Fruit fly (Drosophila melanogaster) whole organism, embryonic: ENCODE data around the gene Svil.

Source experiments
- Asciz ChIP-seq: fragments of 200-800 bp; sonication (Bioruptor generic); optimal IDR thresholded peaks from 2 replicates; lab custom pipeline; 2017; ENCODE audit warnings: missing biosample characterization, mild to moderate bottlenecking, missing genetic modification characterization, missing genetic modification reagents
- BEAF-32 ChIP-seq: fragments of 200-800 bp; sonication (Bioruptor generic); optimal IDR thresholded peaks from 3 replicates; lab custom pipeline; 2017; ENCODE audit warnings: missing biosample characterization, missing genetic modification characterization, mild to moderate bottlenecking, moderate library complexity, missing genetic modification reagents
- C15 ChIP-seq: fragments of 200-800 bp; sonication (Bioruptor generic); IDR thresholded peaks from 3 replicates; pipeline ENCODE4 v1.3.6; 2022; ENCODE audit warnings: missing biosample characterization, missing genetic modification characterization
- CG10321 ChIP-seq: fragments of 200-800 bp; sonication (Bioruptor generic); IDR thresholded peaks from 2 replicates; pipeline ENCODE4 v1.3.6; 2022; ENCODE audit warnings: missing biosample characterization, missing genetic modification characterization
- CG10979 ChIP-seq: fragments of 200-800 bp; sonication (Bioruptor generic); optimal IDR thresholded peaks from 2 replicates; lab custom pipeline; 2018; ENCODE audit warnings: missing biosample characterization, mild to moderate bottlenecking, missing genetic modification characterization, moderate library complexity
- CG12391 ChIP-seq: fragments of 200-800 bp; sonication (Bioruptor generic); optimal IDR thresholded peaks from 3 replicates; lab custom pipeline; 2018; ENCODE audit warnings: missing biosample characterization, mild to moderate bottlenecking, missing genetic modification characterization, moderate library complexity
- CG12659 ChIP-seq: fragments of 200-800 bp; sonication (Bioruptor generic); optimal IDR thresholded peaks from 3 replicates; lab custom pipeline; 2017; ENCODE audit warnings: mild to moderate bottlenecking, missing biosample characterization, missing genetic modification reagents, missing genetic modification characterization
- CG14441 ChIP-seq: fragments of 200-800 bp; sonication (Bioruptor generic); IDR thresholded peaks from 2 replicates; pipeline ENCODE4 v1.3.6; 2022; ENCODE audit warnings: missing biosample characterization, missing genetic modification characterization
- CG14710 ChIP-seq: fragments of 200-800 bp; sonication (Bioruptor generic); optimal IDR thresholded peaks from 3 replicates; lab custom pipeline; 2019; ENCODE audit warnings: missing biosample characterization, mild to moderate bottlenecking, missing genetic modification characterization, moderate library complexity
- CG15269 ChIP-seq: fragments of 200-800 bp; sonication (Bioruptor generic); optimal IDR thresholded peaks from 2 replicates; lab custom pipeline; 2018; ENCODE audit warnings: missing biosample characterization, mild to moderate bottlenecking, missing genetic modification characterization, moderate library complexity
- CG1603 ChIP-seq: fragments of 200-800 bp; sonication (Bioruptor generic); optimal IDR thresholded peaks from 2 replicates; lab custom pipeline; 2019; ENCODE audit warnings: missing biosample characterization, mild to moderate bottlenecking, missing genetic modification characterization, moderate library complexity
- CG16863 ChIP-seq: fragments of 200-800 bp; sonication (Bioruptor generic); optimal IDR thresholded peaks from 3 replicates; lab custom pipeline; 2016; ENCODE audit warnings: missing biosample characterization, missing genetic modification characterization
- CG18011 ChIP-seq: fragments of 200-800 bp; sonication (Bioruptor generic); optimal IDR thresholded peaks from 2 replicates; lab custom pipeline; 2017; ENCODE audit warnings: missing biosample characterization, missing genetic modification characterization, mild to moderate bottlenecking, moderate library complexity, missing genotype
- CG32532 ChIP-seq: fragments of 200-800 bp; sonication (Bioruptor generic); IDR thresholded peaks from 2 replicates; pipeline ENCODE4 v1.3.6; 2022; ENCODE audit warnings: missing biosample characterization, missing genetic modification characterization
- CG3847 ChIP-seq: fragments of 200-800 bp; sonication (Bioruptor generic); IDR thresholded peaks from 2 replicates; pipeline ENCODE4 v1.3.6; 2022; ENCODE audit warnings: missing biosample characterization, missing genetic modification characterization
- CG42726 ChIP-seq: fragments of 200-800 bp; sonication (Bioruptor generic); IDR thresholded peaks from 2 replicates; pipeline ENCODE4 v1.3.6; 2022; ENCODE audit warnings: missing biosample characterization, missing genetic modification characterization; ENCODE audit not compliant: partially characterized antibody
- CG4360 ChIP-seq: fragments of 200-800 bp; sonication (Bioruptor generic); IDR thresholded peaks from 2 replicates; pipeline ENCODE4 v1.3.6; 2022; ENCODE audit warnings: missing biosample characterization, missing genetic modification characterization
- CG4404 ChIP-seq: fragments of 200-800 bp; sonication (Bioruptor generic); IDR thresholded peaks from 2 replicates; pipeline ENCODE4 v1.3.6; 2022; ENCODE audit warnings: missing biosample characterization, missing genetic modification characterization
- CG4424 ChIP-seq: fragments of 200-800 bp; sonication (Bioruptor generic); optimal IDR thresholded peaks from 3 replicates; lab custom pipeline; 2016; ENCODE audit warnings: missing biosample characterization, missing genetic modification characterization
- CG6813 ChIP-seq: fragments of 200-800 bp; sonication (Bioruptor generic); optimal IDR thresholded peaks from 2 replicates; lab custom pipeline; 2017; ENCODE audit warnings: missing biosample characterization, missing genetic modification characterization, mild to moderate bottlenecking, moderate library complexity, missing genetic modification reagents
- CG7271 ChIP-seq: fragments of 200-800 bp; sonication (Bioruptor generic); optimal IDR thresholded peaks from 2 replicates; lab custom pipeline; 2018; ENCODE audit warnings: missing biosample characterization, mild to moderate bottlenecking, missing genetic modification characterization, moderate library complexity
- CG7745 ChIP-seq: fragments of 200-800 bp; sonication (Bioruptor generic); optimal IDR thresholded peaks from 2 replicates; lab custom pipeline; 2018; ENCODE audit warnings: missing biosample characterization, mild to moderate bottlenecking, missing genetic modification characterization, moderate library complexity
- CG8944 ChIP-seq: fragments of 200-800 bp; sonication (Bioruptor generic); optimal IDR thresholded peaks from 3 replicates; lab custom pipeline; 2016; ENCODE audit warnings: missing biosample characterization, missing genetic modification characterization
- HmgD ChIP-seq: fragments of 200-800 bp; sonication (Bioruptor generic); optimal IDR thresholded peaks from 3 replicates; lab custom pipeline; 2016; ENCODE audit warnings: missing biosample characterization, missing genetic modification characterization
- Max ChIP-seq: fragments of 200-800 bp; sonication (Bioruptor generic); optimal IDR thresholded peaks from 2 replicates; lab custom pipeline; 2016; ENCODE audit warnings: missing biosample characterization, mild to moderate bottlenecking, missing genetic modification characterization
- NfI ChIP-seq: fragments of 200-800 bp; sonication (Bioruptor generic); optimal IDR thresholded peaks from 3 replicates; lab custom pipeline; 2018; ENCODE audit warnings: missing biosample characterization, mild to moderate bottlenecking, missing genetic modification characterization, moderate library complexity
- Optix ChIP-seq: fragments of 200-800 bp; sonication (Bioruptor generic); IDR thresholded peaks from 3 replicates; pipeline ENCODE4 v1.3.6; 2022; ENCODE audit warnings: missing biosample characterization, missing genetic modification characterization
- TFAM ChIP-seq: fragments of 200-800 bp; sonication (Bioruptor generic); optimal IDR thresholded peaks from 2 replicates; lab custom pipeline; 2017; ENCODE audit warnings: missing biosample characterization, missing genetic modification characterization, inconsistent platforms
- Taf1 ChIP-seq: fragments of 200-800 bp; sonication (Bioruptor generic); IDR thresholded peaks from 2 replicates; pipeline ENCODE4 v1.3.6; 2022; ENCODE audit warnings: missing biosample characterization, missing genetic modification characterization
- aop ChIP-seq: fragments of 200-800 bp; sonication (Bioruptor generic); IDR thresholded peaks from 2 replicates; pipeline ENCODE4 v1.3.6; 2022; ENCODE audit warnings: missing biosample characterization, missing genetic modification characterization
- ash1 ChIP-seq: fragments of 200-800 bp; sonication (Bioruptor generic); optimal IDR thresholded peaks from 2 replicates; lab custom pipeline; 2018; ENCODE audit warnings: missing biosample characterization, mild to moderate bottlenecking, missing genetic modification characterization
- bcd ChIP-seq: fragments of 200-800 bp; sonication (Bioruptor generic); optimal IDR thresholded peaks from 2 replicates; lab custom pipeline; 2017; ENCODE audit warnings: missing biosample characterization, mild to moderate bottlenecking, missing genetic modification characterization
- bsh ChIP-seq, 2 experiments: fragments of 200-800 bp; sonication (Bioruptor generic); optimal IDR thresholded peaks; 2 replicates each; lab custom pipeline; 2017 to 2018; ENCODE audit warnings: mild to moderate bottlenecking in 2 of 2, missing biosample characterization in 2 of 2, missing genetic modification characterization in 2 of 2, moderate library complexity in 1 of 2
- cato ChIP-seq: fragments of 200-800 bp; sonication (Bioruptor generic); optimal IDR thresholded peaks from 2 replicates; lab custom pipeline; 2016; ENCODE audit warnings: missing biosample characterization, missing genetic modification characterization, borderline replicate concordance
- en ChIP-seq: fragments of 200-800 bp; sonication (Bioruptor generic); optimal IDR thresholded peaks from 2 replicates; lab custom pipeline; 2016; ENCODE audit warnings: missing biosample characterization, missing genetic modification characterization
- eyg ChIP-seq: fragments of 200-800 bp; sonication (Bioruptor generic); optimal IDR thresholded peaks from 3 replicates; lab custom pipeline; 2016; ENCODE audit warnings: missing biosample characterization, missing genetic modification characterization
- fru ChIP-seq: fragments of >200 bp; optimal IDR thresholded peaks from 2 replicates; lab custom pipeline; 2017
- gcm ChIP-seq: fragments of 200-800 bp; sonication (Bioruptor generic); optimal IDR thresholded peaks from 2 replicates; lab custom pipeline; 2019; ENCODE audit warnings: missing biosample characterization, mild to moderate bottlenecking, missing genetic modification characterization, moderate library complexity
- gfzf ChIP-seq: fragments of 200-800 bp; sonication (Bioruptor generic); optimal IDR thresholded peaks from 2 replicates; lab custom pipeline; 2016; ENCODE audit warnings: missing biosample characterization, mild to moderate bottlenecking, missing genetic modification characterization, moderate library complexity
- grau ChIP-seq: fragments of 200-800 bp; optimal IDR thresholded peaks from 3 replicates; lab custom pipeline; 2019; ENCODE audit warnings: missing biosample characterization, mild to moderate bottlenecking, missing genetic modification characterization, moderate library complexity
- lola ChIP-seq, 3 experiments: fragments of >200 bp in 2 of 3; fragments of 200-800 bp in 1 of 3; sonication (Bioruptor generic) in 1 of 3; optimal IDR thresholded peaks; 2 replicates each; lab custom pipeline; 2017 to 2019; ENCODE audit warnings: missing biosample characterization in 3 of 3, missing genetic modification characterization in 3 of 3, mild to moderate bottlenecking in 1 of 3, moderate library complexity in 1 of 3
- luna ChIP-seq: fragments of 200-800 bp; sonication (Bioruptor generic); optimal IDR thresholded peaks from 2 replicates; lab custom pipeline; 2016; ENCODE audit warnings: missing biosample characterization, missing genetic modification characterization
- pnt ChIP-seq: fragments of 200-800 bp; sonication (Bioruptor generic); optimal IDR thresholded peaks from 3 replicates; lab custom pipeline; 2016; ENCODE audit warnings: missing biosample characterization, missing genetic modification characterization
- ranshi ChIP-seq: fragments of 200-800 bp; sonication (Bioruptor generic); IDR thresholded peaks from 2 replicates; pipeline ENCODE4 v1.3.6; 2022; ENCODE audit warnings: missing biosample characterization, missing genetic modification characterization
- salm ChIP-seq: fragments of 200-800 bp; sonication (Bioruptor generic); optimal IDR thresholded peaks from 2 replicates; lab custom pipeline; 2018; ENCODE audit warnings: missing biosample characterization, mild to moderate bottlenecking, missing genetic modification characterization
- sc ChIP-seq, 3 experiments: fragments of >200 bp in 2 of 3; fragments of 200-800 bp in 1 of 3; sonication (Bioruptor generic) in 1 of 3; optimal IDR thresholded peaks; 2 replicates in 2 of 3; 3 replicates in 1 of 3; lab custom pipeline; 2017; ENCODE audit warnings: mild to moderate bottlenecking in 1 of 3, missing biosample characterization in 1 of 3, missing genetic modification characterization in 1 of 3, missing genetic modification reagents in 1 of 3
- sens ChIP-seq: fragments of 200-800 bp; sonication (Bioruptor generic); peaks from one replicate; lab custom pipeline; 2016; ENCODE audit warnings: missing biosample characterization, missing genetic modification characterization
- sr ChIP-seq: fragments of 200-800 bp; sonication (Bioruptor generic); IDR thresholded peaks from 3 replicates; pipeline ENCODE4 v1.3.6; 2022; ENCODE audit warnings: missing biosample characterization, missing genetic modification characterization
- stwl ChIP-seq: fragments of 200-800 bp; sonication (Bioruptor generic); optimal IDR thresholded peaks from 3 replicates; lab custom pipeline; 2018; ENCODE audit warnings: missing biosample characterization, mild to moderate bottlenecking, missing genetic modification characterization, moderate library complexity
- sug ChIP-seq: fragments of 200-800 bp; optimal IDR thresholded peaks from 2 replicates; lab custom pipeline; 2019; ENCODE audit warnings: missing biosample characterization, mild to moderate bottlenecking, missing genetic modification characterization, moderate library complexity
- tin ChIP-seq: fragments of 200-800 bp; sonication (Bioruptor generic); optimal IDR thresholded peaks from 3 replicates; lab custom pipeline; 2016; ENCODE audit warnings: missing biosample characterization, missing genetic modification characterization

The Svil gene

DNA sequence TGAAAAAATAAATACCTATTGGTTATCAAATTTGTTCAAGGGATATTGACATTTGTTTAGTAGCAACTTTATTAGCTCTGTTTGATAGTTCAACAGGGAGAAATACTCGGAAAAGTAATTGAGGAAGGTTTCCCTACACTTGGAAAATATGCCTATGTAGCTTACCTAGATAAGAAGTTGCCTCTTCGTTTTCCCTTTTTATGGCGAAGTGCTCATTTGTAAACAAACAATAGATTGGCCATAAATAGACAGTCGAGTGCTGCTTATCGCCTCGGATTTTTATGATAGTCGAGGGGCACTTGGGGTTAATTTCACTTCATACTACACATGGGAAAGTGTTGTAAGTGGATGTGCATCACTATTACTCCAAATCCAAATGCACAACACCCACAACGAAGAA, 91.1 kb downstream of the Svil start (continued):
- TF ChIP-seq Taf1 (GFP tag; lab: Robert Waterston, UW): no peak
- TF ChIP-seq lola (GFP tag; optimal IDR thresholded peaks at IDR 0.05; lab: Kevin White, UChicago): peak in 1 of 3 experiments; percentile 34
- no peak for TF ChIP-seq bcd (GFP tag; lab: Kevin White, UChicago)
- no peak for TF ChIP-seq ash1 (GFP tag; lab: Kevin White, UChicago)
- TF ChIP-seq BEAF-32 (GFP tag; lab: Kevin White, UChicago): no peak
- TF ChIP-seq grau (tag; lab: Kevin White, UChicago): no peak
- no peak for TF ChIP-seq CG10321 (GFP tag; lab: Robert Waterston, UW)
- TF ChIP-seq sr (GFP tag; lab: Robert Waterston, UW): no peak
- no peak for TF ChIP-seq eyg (GFP tag; lab: Kevin White, UChicago)
- peak; percentile 5 for TF ChIP-seq stwl
- TF ChIP-seq CG12391: peak; percentile 27
- TF ChIP-seq cato: no peak
- no peak for TF ChIP-seq CG42726 (GFP tag; lab: Robert Waterston, UW)
- no peak for TF ChIP-seq gfzf (GFP tag; lab: Kevin White, UChicago)
- TF ChIP-seq CG8944 (GFP tag; lab: Kevin White, UChicago): no peak
- no peak for TF ChIP-seq Optix (GFP tag; lab: Robert Waterston, UW)
- TF ChIP-seq gcm: no peak
- TF ChIP-seq sug (tag; lab: Kevin White, UChicago): no peak
- no peak for TF ChIP-seq sc (optimal IDR thresholded peaks at IDR 0.05; lab: Kevin White, UChicago)
- peak; percentile 31 for TF ChIP-seq sc (GFP tag; optimal IDR thresholded peaks at IDR 0.05; lab: Kevin White, UChicago)
- no peak for TF ChIP-seq luna (GFP tag; lab: Kevin White, UChicago)
- no peak for TF ChIP-seq CG4404 (GFP tag; lab: Robert Waterston, UW)
- no peak for TF ChIP-seq aop
- TF ChIP-seq salm: peak; percentile 6
- TF ChIP-seq CG18011: no peak
- TF ChIP-seq Max (GFP tag; lab: Kevin White, UChicago): no peak
- TF ChIP-seq CG15269 (tag; lab: Kevin White, UChicago): no peak
- no peak for TF ChIP-seq CG3847 (GFP tag; lab: Robert Waterston, UW)
- no peak for TF ChIP-seq ranshi (GFP tag; lab: Robert Waterston, UW)
- TF ChIP-seq CG7745 (tag; lab: Kevin White, UChicago): peak; percentile 27
- no peak for TF ChIP-seq CG4360 (GFP tag; lab: Robert Waterston, UW)
- no peak for TF ChIP-seq NfI (GFP tag; lab: Kevin White, UChicago)
- peak; percentile 4 for TF ChIP-seq CG4424 (GFP tag; lab: Kevin White, UChicago)
- TF ChIP-seq TFAM (GFP tag; lab: Kevin White, UChicago): no peak
- TF ChIP-seq CG6813 (GFP tag; lab: Kevin White, UChicago): peak; percentile 9
- peak; percentile 7 for TF ChIP-seq Asciz (GFP tag; lab: Kevin White, UChicago)
- no peak for TF ChIP-seq HmgD (GFP tag; lab: Kevin White, UChicago)
- no peak for TF ChIP-seq C15 (GFP tag; lab: Robert Waterston, UW)
- TF ChIP-seq CG7271: peak; percentile 21
- TF ChIP-seq en: peak; percentile 21
- TF ChIP-seq CG16863 (GFP tag; lab: Kevin White, UChicago): peak; percentile 2
- TF ChIP-seq pnt: no peak
- TF ChIP-seq CG32532 (GFP tag; lab: Robert Waterston, UW): no peak
- TF ChIP-seq fru (lab: Kevin White, UChicago): no peak
- peak; percentile 91 for TF ChIP-seq sens (GFP tag; lab: Kevin White, UChicago)
- peak; percentile 53 for TF ChIP-seq CG14710
- TF ChIP-seq bsh (GFP tag; optimal IDR thresholded peaks at IDR 0.05; lab: Kevin White, UChicago): peak in 1 of 2 experiments; percentile 11
- peak; percentile 52 for TF ChIP-seq CG1603 (tag; lab: Kevin White, UChicago)
- TF ChIP-seq CG14441: no peak
- no peak for TF ChIP-seq tin
- TF ChIP-seq CG12659: no peak
- peak; percentile 22 for TF ChIP-seq CG10979 (tag; lab: Kevin White, UChicago)
